Worm (Caenorhabditis elegans) whole organism, young adult: ENCODE measurements around the gene gpa-9.

Experiments used
- pbrm-1 ChIP-seq: fragments of 200-800 bp; sonication (Bioruptor generic); IDR thresholded peaks from 2 replicates; pipeline ENCODE4 v1.3.6; 2022; ENCODE audit warnings: missing genetic modification reagents, missing genetic modification characterization, missing compliant biosample characterization
- rcor-1 ChIP-seq: fragments of 200-800 bp; sonication (Bioruptor generic); IDR thresholded peaks from 2 replicates; pipeline ENCODE4 v1.3.6; 2022; ENCODE audit warnings: missing genetic modification reagents, missing genetic modification characterization, missing compliant biosample characterization

DNA sequence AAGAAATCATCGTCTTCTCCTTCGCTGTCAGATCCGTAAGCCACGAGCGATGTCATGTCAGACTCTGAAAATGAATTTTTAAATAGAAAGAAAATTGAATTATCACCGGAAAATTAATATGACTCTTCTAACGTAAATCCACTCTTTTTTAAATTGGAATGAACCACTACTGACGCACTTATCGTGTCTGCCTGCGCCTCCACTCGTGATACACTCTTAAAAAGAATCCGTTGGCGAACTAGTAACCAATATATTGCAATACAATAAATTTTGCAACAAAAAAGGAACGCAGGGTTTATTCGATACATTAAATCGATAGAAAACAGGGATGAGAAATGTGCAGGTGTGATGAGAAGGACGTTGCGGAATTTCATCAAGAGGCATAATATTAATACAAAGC, 10.3 kb upstream of the gpa-9 start, which contains the start of gene ccch-3:
- TF ChIP-seq rcor-1 (GFP tag; lab: Robert Waterston, UW): peak; percentile 71
- TF ChIP-seq pbrm-1 (GFP tag; lab: Robert Waterston, UW): peak; percentile 67; the same call in 1 of the 2 replicates
